Comparison of ENCODE assay signal across 4 fruit fly cellular contexts in the genomic region with DNA sequence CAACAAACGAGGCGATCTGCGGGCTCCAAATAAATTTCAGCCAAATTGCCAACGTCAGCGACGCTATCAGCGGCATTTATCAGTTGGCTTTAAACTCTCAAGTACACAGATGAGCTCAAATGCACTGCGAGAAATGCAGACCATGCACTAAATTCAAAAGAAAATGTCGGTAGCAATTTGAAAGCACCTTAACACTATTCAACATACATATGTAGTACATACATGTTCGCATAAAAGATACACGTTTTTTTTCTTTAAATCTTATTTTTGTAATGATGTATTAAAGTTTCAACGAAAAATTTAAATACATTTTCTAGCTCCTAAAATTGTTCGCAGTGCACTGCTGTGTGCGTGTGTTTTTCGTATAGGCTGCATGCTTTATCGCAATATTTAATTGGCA.
A peak's percentile ranks its signal among the peaks of the same experiment; 100 is the strongest.
TF ChIP-seq lines count a peak whose summit lies in the region.

No protein-coding gene starts in this region.

- no peak for TF ChIP-seq CTCF in whole organism, embryonic (GFP tag; optimal IDR thresholded peaks at IDR 0.05; lab: Kevin White, UChicago)

TF ChIP-seq in whole organism, embryonic, 481 proteins besides CTCF, POLR2A, EP300 and RAD21:
- TF ChIP-seq Drgx (GFP tag; IDR thresholded peaks at IDR 0.05; lab: Robert Waterston, UW) (peak; percentile 35; the same call in 1 of the 2 replicates), bsh (GFP tag; optimal IDR thresholded peaks at IDR 0.05; lab: Kevin White, UChicago) (peak in 1 of 2 experiments; percentile 16), tin (GFP tag; optimal IDR thresholded peaks at IDR 0.05; lab: Kevin White, UChicago) (no peak), lbe (GFP tag; optimal IDR thresholded peaks at IDR 0.05; lab: Kevin White, UChicago) (peak; percentile 9)
TF ChIP-seq in whole organism, embryonic: peak in this region for 3.

TF ChIP-seq in whole organism, prepupa, 60 proteins besides CTCF, POLR2A, EP300 and RAD21 (continues in another document):
- TF ChIP-seq svp (GFP tag; lab: Kevin White, UChicago) (peak; percentile 77), Smox (GFP tag; optimal IDR thresholded peaks at IDR 0.05; lab: Kevin White, UChicago) (peak; percentile 55), vri (GFP tag; optimal IDR thresholded peaks at IDR 0.05; lab: Kevin White, UChicago) (no peak), CG11902 (GFP tag; optimal IDR thresholded peaks at IDR 0.05; lab: Kevin White, UChicago) (peak; percentile 36), fkh (GFP tag; optimal IDR thresholded peaks at IDR 0.05; lab: Kevin White, UChicago) (no peak), CG6792 (GFP tag; optimal IDR thresholded peaks at IDR 0.05; lab: Kevin White, UChicago) (peak; percentile 41), CG11762 (GFP tag; optimal IDR thresholded peaks at IDR 0.05; lab: Kevin White, UChicago; ENCODE audit: insufficient read depth) (peak; percentile 53), Hr4 (GFP tag; optimal IDR thresholded peaks at IDR 0.05; lab: Kevin White, UChicago) (peak; percentile 46), pdm3 (GFP tag; optimal IDR thresholded peaks at IDR 0.05; lab: Kevin White, UChicago) (peak; percentile 63), salr (GFP tag; optimal IDR thresholded peaks at IDR 0.05; lab: Kevin White, UChicago) (peak in 1 of 2 experiments; percentile 26), CG4318 (GFP tag; optimal IDR thresholded peaks at IDR 0.05; lab: Kevin White, UChicago) (peak; percentile 57), Eip78C (GFP tag; lab: Kevin White, UChicago) (peak; percentile 72), CG6854 (GFP tag; optimal IDR thresholded peaks at IDR 0.05; lab: Kevin White, UChicago) (no peak), Blimp-1 (GFP tag; optimal IDR thresholded peaks at IDR 0.05; lab: Kevin White, UChicago) (no peak), CG32006 (GFP tag; optimal IDR thresholded peaks at IDR 0.05; lab: Kevin White, UChicago) (peak; percentile 64), eg (GFP tag; IDR thresholded peaks at IDR 0.05; lab: Robert Waterston, UW) (peak; percentile 40; the same call in 1 of the 3 replicates), acj6 (GFP tag; optimal IDR thresholded peaks at IDR 0.05; lab: Kevin White, UChicago) (peak; percentile 47), CG10669 (GFP tag; optimal IDR thresholded peaks at IDR 0.05; lab: Kevin White, UChicago) (peak; percentile 34), Sox15 (GFP tag; optimal IDR thresholded peaks at IDR 0.05; lab: Kevin White, UChicago) (peak; percentile 22), CG34406 (GFP tag; optimal IDR thresholded peaks at IDR 0.05; lab: Kevin White, UChicago) (peak; percentile 42), dac (GFP tag; optimal IDR thresholded peaks at IDR 0.05; lab: Kevin White, UChicago) (peak; percentile 36), Eip93F (GFP tag; optimal IDR thresholded peaks at IDR 0.05; lab: Kevin White, UChicago) (no peak), cyc (GFP tag; optimal IDR thresholded peaks at IDR 0.05; lab: Kevin White, UChicago) (peak; percentile 59), CG6276 (GFP tag; optimal IDR thresholded peaks at IDR 0.05; lab: Kevin White, UChicago) (peak; percentile 46), OdsH (GFP tag; optimal IDR thresholded peaks at IDR 0.05; lab: Kevin White, UChicago) (peak; percentile 54), CG3032 (tag; optimal IDR thresholded peaks at IDR 0.05; lab: Kevin White, UChicago) (peak; percentile 36), CG6163 (GFP tag; IDR thresholded peaks at IDR 0.05; lab: Robert Waterston, UW) (peak; percentile 62; the same call in 2 of the 3 replicates)

TF ChIP-seq in whole organism, pupa, 21 proteins besides CTCF, POLR2A, EP300 and RAD21:
- peak; percentile 15 for TF ChIP-seq Snoo (tag; optimal IDR thresholded peaks at IDR 0.05; lab: Kevin White, UChicago)
- no peak for TF ChIP-seq EcR (GFP tag; optimal IDR thresholded peaks at IDR 0.05; lab: Kevin White, UChicago)
- TF ChIP-seq CG14655 (GFP tag; optimal IDR thresholded peaks at IDR 0.05; lab: Kevin White, UChicago): peak; percentile 63
- peak; percentile 31; the same call in 1 of the 2 replicates for TF ChIP-seq CG12605 (GFP tag; IDR thresholded peaks at IDR 0.05; lab: Robert Waterston, UW)
- TF ChIP-seq rn (GFP tag; IDR thresholded peaks at IDR 0.05; lab: Robert Waterston, UW): peak; percentile 21; the same call in 1 of the 2 replicates
- no peak for TF ChIP-seq gl (tag; optimal IDR thresholded peaks at IDR 0.05; lab: Kevin White, UChicago)
- no peak for TF ChIP-seq CG10348 (GFP tag; IDR thresholded peaks at IDR 0.05; lab: Robert Waterston, UW)
- TF ChIP-seq Pif1B (GFP tag; optimal IDR thresholded peaks at IDR 0.05; lab: Kevin White, UChicago): no peak
- TF ChIP-seq CG8301 (tag; optimal IDR thresholded peaks at IDR 0.05; lab: Kevin White, UChicago): peak; percentile 58
- TF ChIP-seq CG8159 (tag; optimal IDR thresholded peaks at IDR 0.05; lab: Kevin White, UChicago): peak; percentile 59
- TF ChIP-seq CG32121 (GFP tag; IDR thresholded peaks at IDR 0.05; lab: Robert Waterston, UW): peak; percentile 55
- no peak for TF ChIP-seq D1 (tag; optimal IDR thresholded peaks at IDR 0.05; lab: Kevin White, UChicago)
- TF ChIP-seq fd96Ca (GFP tag; IDR thresholded peaks at IDR 0.05; lab: Robert Waterston, UW): 0 out of 3 replicates have a peak, but pooled peaks have one; percentile 10
- TF ChIP-seq Pif1A (GFP tag; optimal IDR thresholded peaks at IDR 0.05; lab: Kevin White, UChicago): peak; percentile 29
- TF ChIP-seq CG4496 (GFP tag; IDR thresholded peaks at IDR 0.05; lab: Robert Waterston, UW): peak; percentile 67; the same call in 2 of the 3 replicates
- TF ChIP-seq CG13204 (GFP tag; optimal IDR thresholded peaks at IDR 0.05; lab: Kevin White, UChicago): no peak
- TF ChIP-seq Ets98B (GFP tag; IDR thresholded peaks at IDR 0.05; lab: Robert Waterston, UW): peak; percentile 33
- peak; percentile 55 for TF ChIP-seq CG9948 (tag; optimal IDR thresholded peaks at IDR 0.05; lab: Kevin White, UChicago)
- peak; percentile 55 for TF ChIP-seq CG34367 (tag; optimal IDR thresholded peaks at IDR 0.05; lab: Kevin White, UChicago)
- peak; percentile 47 for TF ChIP-seq CG15710 (tag; optimal IDR thresholded peaks at IDR 0.05; lab: Kevin White, UChicago)
- peak; percentile 49 for TF ChIP-seq CG17806 (tag; optimal IDR thresholded peaks at IDR 0.05; lab: Kevin White, UChicago)

TF ChIP-seq in whole organism, wandering third instar larva, 38 proteins besides CTCF, POLR2A, EP300 and RAD21:
- TF ChIP-seq HLH106 (tag; optimal IDR thresholded peaks at IDR 0.05; lab: Kevin White, UChicago) (peak; percentile 58), rgr (GFP tag; optimal IDR thresholded peaks at IDR 0.05; lab: Kevin White, UChicago) (peak; percentile 39), foxo (GFP tag; optimal IDR thresholded peaks at IDR 0.05; lab: Kevin White, UChicago) (peak in 1 of 2 experiments; percentile 17), Dfd (GFP tag; optimal IDR thresholded peaks at IDR 0.05; lab: Kevin White, UChicago) (no peak), Sp1 (GFP tag; optimal IDR thresholded peaks at IDR 0.05; lab: Kevin White, UChicago) (peak; percentile 20), Vsx2 (GFP tag; optimal IDR thresholded peaks at IDR 0.05; lab: Kevin White, UChicago; ENCODE audit: partially characterized antibody) (no peak), ey (GFP tag; optimal IDR thresholded peaks at IDR 0.05; lab: Kevin White, UChicago) (peak; percentile 38), woc (GFP tag; optimal IDR thresholded peaks at IDR 0.05; lab: Kevin White, UChicago) (no peak), br (GFP tag; optimal IDR thresholded peaks at IDR 0.05; lab: Kevin White, UChicago) (peak; percentile 4), OdsH (GFP tag; optimal IDR thresholded peaks at IDR 0.05; lab: Kevin White, UChicago) (peak; percentile 1), fru (GFP tag; optimal IDR thresholded peaks at IDR 0.05; lab: Kevin White, UChicago) (peak; percentile 11), h (GFP tag; optimal IDR thresholded peaks at IDR 0.05; lab: Kevin White, UChicago) (peak; percentile 26), CG9705 (GFP tag; optimal IDR thresholded peaks at IDR 0.05; lab: Kevin White, UChicago) (peak; percentile 6)
TF ChIP-seq in whole organism, wandering third instar larva: peak in this region for 10.
